Worm (Caenorhabditis elegans) whole organism, early embryonic: ENCODE results near the gene ZC449.2.
A peak's percentile ranks its signal among the peaks of the same experiment; 100 is the strongest.

Experiments used
- B0310.2 ChIP-seq: sonication (generic microtip); optimal IDR thresholded peaks from 2 replicates; lab custom pipeline; 2016; ENCODE audit warnings: mild to moderate bottlenecking, missing genetic modification characterization, missing compliant biosample characterization
- F13C5.2 ChIP-seq: sonication (generic microtip); optimal IDR thresholded peaks from 2 replicates; lab custom pipeline; 2017; ENCODE audit warnings: mild to moderate bottlenecking, missing genetic modification characterization, inconsistent platforms, missing compliant biosample characterization
- aly-1 ChIP-seq: sonication (generic microtip); optimal IDR thresholded peaks from 2 replicates; lab custom pipeline; 2016; ENCODE audit warnings: missing genetic modification characterization, missing compliant biosample characterization
- ama-1 ChIP-seq: fragments of 150-350 bp; optimal IDR thresholded peaks from 2 replicates; lab custom pipeline; 2014
- ceh-13 ChIP-seq: fragments of 200-800 bp; sonication (Bioruptor generic); optimal IDR thresholded peaks from 2 replicates; lab custom pipeline; 2018; ENCODE audit warnings: mild to moderate bottlenecking, missing genetic modification characterization, missing compliant biosample characterization
- ceh-36 ChIP-seq: sonication (generic microtip); optimal IDR thresholded peaks from 2 replicates; lab custom pipeline; 2016; ENCODE audit warnings: missing genetic modification characterization, inconsistent platforms, missing compliant biosample characterization
- ets-7 ChIP-seq: sonication (generic microtip); optimal IDR thresholded peaks from 2 replicates; lab custom pipeline; 2016; ENCODE audit warnings: missing genotype, missing genetic modification characterization, missing compliant biosample characterization
- flt-1 ChIP-seq: fragments of 200-800 bp; sonication (Bioruptor generic); IDR thresholded peaks from 2 replicates; pipeline ENCODE4 v1.3.6; 2022; ENCODE audit warnings: missing genetic modification characterization, missing compliant biosample characterization
- hmbx-1 ChIP-seq: sonication (generic microtip); optimal IDR thresholded peaks from 2 replicates; lab custom pipeline; 2016; ENCODE audit warnings: mild to moderate bottlenecking, missing genetic modification characterization, missing compliant biosample characterization
- hmg-4 ChIP-seq: fragments of 200-800 bp; sonication (Bioruptor generic); optimal IDR thresholded peaks from 2 replicates; lab custom pipeline; 2018; ENCODE audit warnings: mild to moderate bottlenecking, missing genetic modification characterization, missing compliant biosample characterization
- hnd-1 ChIP-seq: sonication (generic microtip); optimal IDR thresholded peaks from 2 replicates; lab custom pipeline; 2016; ENCODE audit warnings: missing genetic modification characterization, missing compliant biosample characterization
- pes-1 ChIP-seq: fragments of 200-800 bp; sonication (Bioruptor generic); IDR thresholded peaks from 2 replicates; pipeline ENCODE4 v1.3.6; 2022; ENCODE audit warnings: missing genetic modification reagents, missing genetic modification characterization, missing compliant biosample characterization
- scrt-1 ChIP-seq: fragments of 200-800 bp; sonication (Bioruptor generic); IDR thresholded peaks from 2 replicates; pipeline ENCODE4 v1.3.6; 2022; ENCODE audit warnings: missing genetic modification characterization, missing compliant biosample characterization
- sea-1 ChIP-seq: fragments of 200-800 bp; sonication (Bioruptor generic); conservative IDR thresholded peaks from 2 replicates; pipeline ENCODE4 v1.3.6; 2022; ENCODE audit warnings: missing genetic modification characterization, missing compliant biosample characterization
- tbx-11 ChIP-seq: fragments of 200-800 bp; sonication (Bioruptor generic); IDR thresholded peaks from 2 replicates; pipeline ENCODE4 v1.3.6; 2022; ENCODE audit warnings: missing genetic modification characterization, missing compliant biosample characterization
- tbx-37 ChIP-seq: fragments of 200-800 bp; sonication (Bioruptor generic); conservative IDR thresholded peaks from 2 replicates; pipeline ENCODE4 v1.3.6; 2022; ENCODE audit warnings: missing genetic modification reagents, missing genetic modification characterization, missing compliant biosample characterization
- tra-4 ChIP-seq: sonication (generic microtip); optimal IDR thresholded peaks from 2 replicates; lab custom pipeline; 2017; ENCODE audit warnings: missing genetic modification characterization, missing compliant biosample characterization

ZC449.2 gene

ce11 chrX:5006972-5007371, 14.1 kb upstream of the ZC449.2 start:
- TF ChIP-seq tbx-11 (GFP tag; lab: Robert Waterston, UW), result no peak
- no peak for TF ChIP-seq pes-1 (GFP tag; lab: Robert Waterston, UW)
- no peak for TF ChIP-seq sea-1 (GFP tag; lab: Robert Waterston, UW)
- TF ChIP-seq aly-1 (tag; lab: Kevin White, UChicago), result no peak
- no peak for TF ChIP-seq ceh-36 (tag; lab: Kevin White, UChicago)
- TF ChIP-seq ets-7 (tag; lab: Kevin White, UChicago), result no peak

- TF ChIP-seq tbx-11 (GFP tag; lab: Robert Waterston, UW) (no peak), scrt-1 (GFP tag; lab: Robert Waterston, UW) (no peak), flt-1 (GFP tag; lab: Robert Waterston, UW) (no peak), hmg-4 (GFP tag; lab: Kevin White, UChicago) (no peak), B0310.2 (no peak)
Observed at ce11 chrX:5009000-5009399, 12.1 kb upstream of the ZC449.2 start, which contains the start of gene hsd-3. hsd-3 (plus strand) TSS chrX:5009300.

ce11 chrX:5013826-5014225, 7.3 kb upstream of the ZC449.2 start, which contains the start of gene ZC449.7:
ZC449.7 (plus strand) TSS chrX:5014074.
- TF ChIP-seq pes-1 (GFP tag; lab: Robert Waterston, UW) (no peak), tbx-37 (GFP tag; lab: Robert Waterston, UW) (no peak), hmbx-1 (no peak), scrt-1 (GFP tag; lab: Robert Waterston, UW) (no peak), hnd-1 (tag; lab: Kevin White, UChicago) (no peak), tbx-11 (GFP tag; lab: Robert Waterston, UW) (no peak), B0310.2 (no peak), ceh-13 (no peak), tra-4 (no peak), flt-1 (GFP tag; lab: Robert Waterston, UW) (no peak), ets-7 (tag; lab: Kevin White, UChicago) (no peak), ceh-36 (tag; lab: Kevin White, UChicago) (no peak)

- TF ChIP-seq scrt-1 (GFP tag; lab: Robert Waterston, UW) (no peak), pes-1 (GFP tag; lab: Robert Waterston, UW) (no peak), hmbx-1 (no peak), ceh-13 (no peak), ets-7 (tag; lab: Kevin White, UChicago) (no peak), B0310.2 (no peak), hnd-1 (tag; lab: Kevin White, UChicago) (no peak), F13C5.2 (no peak), hmg-4 (GFP tag; lab: Kevin White, UChicago) (no peak), sea-1 (GFP tag; lab: Robert Waterston, UW) (no peak), tra-4 (no peak), tbx-37 (GFP tag; lab: Robert Waterston, UW) (no peak), aly-1 (tag; lab: Kevin White, UChicago) (no peak), tbx-11 (GFP tag; lab: Robert Waterston, UW) (no peak), ceh-36 (tag; lab: Kevin White, UChicago) (no peak), ama-1 (no peak), flt-1 (GFP tag; lab: Robert Waterston, UW) (no peak)
Observed at ce11 chrX:5015775-5016174, 5.3 kb upstream of the ZC449.2 start, which contains the start of gene ZC449.8. ZC449.8 (plus strand) TSS chrX:5016075.

ce11 chrX:5017591-5017990, 3.5 kb upstream of the ZC449.2 start, which contains the start of gene sek-3:
sek-3 (plus strand) TSS chrX:5017891.
- TF ChIP-seq flt-1 (GFP tag; lab: Robert Waterston, UW) (no peak), pes-1 (GFP tag; lab: Robert Waterston, UW) (no peak), ceh-13 (no peak), tra-4 (no peak), hmg-4 (GFP tag; lab: Kevin White, UChicago) (no peak), tbx-11 (GFP tag; lab: Robert Waterston, UW) (no peak), tbx-37 (GFP tag; lab: Robert Waterston, UW) (no peak), hmbx-1 (no peak), F13C5.2 (no peak), ets-7 (tag; lab: Kevin White, UChicago) (no peak), ceh-36 (tag; lab: Kevin White, UChicago) (no peak), B0310.2 (no peak), sea-1 (GFP tag; lab: Robert Waterston, UW) (no peak), scrt-1 (GFP tag; lab: Robert Waterston, UW) (no peak), hnd-1 (tag; lab: Kevin White, UChicago) (no peak), ama-1 (no peak), aly-1 (tag; lab: Kevin White, UChicago) (no peak)

- TF ChIP-seq hmg-4 (GFP tag; lab: Kevin White, UChicago) (no peak), B0310.2 (no peak)
Observed at ce11 chrX:5018062-5018653, 2.9 kb upstream of the ZC449.2 start.

- peak; percentile 88 for TF ChIP-seq pes-1 (GFP tag; lab: Robert Waterston, UW)
- TF ChIP-seq hmg-4 (GFP tag; lab: Kevin White, UChicago), result peak; percentile 72
- TF ChIP-seq ceh-13, result peak; percentile 34
- peak; percentile 79 for TF ChIP-seq tbx-11 (GFP tag; lab: Robert Waterston, UW)
- TF ChIP-seq hnd-1 (tag; lab: Kevin White, UChicago), result peak; percentile 21
- peak; percentile 81 for TF ChIP-seq flt-1 (GFP tag; lab: Robert Waterston, UW)
- peak; percentile 80 for TF ChIP-seq scrt-1 (GFP tag; lab: Robert Waterston, UW)
- peak; percentile 69 for TF ChIP-seq aly-1 (tag; lab: Kevin White, UChicago)
- TF ChIP-seq tbx-37 (GFP tag; lab: Robert Waterston, UW), result peak; percentile 77; the same call in 1 of the 2 replicates
- TF ChIP-seq ceh-36 (tag; lab: Kevin White, UChicago), result peak; percentile 42
- no peak for TF ChIP-seq tra-4
- peak; percentile 75 for TF ChIP-seq sea-1 (GFP tag; lab: Robert Waterston, UW)
- no peak for TF ChIP-seq hmbx-1
- no peak for TF ChIP-seq ets-7 (tag; lab: Kevin White, UChicago)
- TF ChIP-seq B0310.2, result peak; percentile 54
Observed at ce11 chrX:5022682-5023081, 1.6 kb downstream of the ZC449.2 start.
